Worm (Caenorhabditis elegans) whole organism, mixed stage, embryonic: ENCODE measurements around the gene gei-4.

Experiments
- M03D4.4 ChIP-seq: sonication (generic microtip); optimal IDR thresholded peaks from 2 replicates; lab custom pipeline; 2017; ENCODE audit warnings: mild to moderate bottlenecking, missing genetic modification characterization, missing compliant biosample characterization
- bed-3 ChIP-seq: fragments of 200-800 bp; sonication (Bioruptor generic); optimal IDR thresholded peaks from 3 replicates; lab custom pipeline; 2018; ENCODE audit warnings: mild to moderate bottlenecking, missing genetic modification characterization, moderate library complexity, missing compliant biosample characterization
- blmp-1 ChIP-seq: fragments of 150-350 bp; optimal IDR thresholded peaks from 2 replicates; lab custom pipeline; 2014; ENCODE audit warnings: missing biosample characterization, missing genetic modification characterization
- ceh-39 ChIP-seq: fragments of 150-350 bp; optimal IDR thresholded peaks from 2 replicates; lab custom pipeline; 2014; ENCODE audit warnings: missing biosample characterization, missing genetic modification characterization
- ceh-43 ChIP-seq: fragments of 200-800 bp; sonication (Bioruptor generic); optimal IDR thresholded peaks from 2 replicates; lab custom pipeline; 2018; ENCODE audit warnings: mild to moderate bottlenecking, missing genetic modification characterization, moderate library complexity, missing compliant biosample characterization
- ceh-83 ChIP-seq: fragments of 200-800 bp; sonication (Bioruptor generic); optimal IDR thresholded peaks from 2 replicates; lab custom pipeline; 2018; ENCODE audit warnings: mild to moderate bottlenecking, missing genetic modification characterization, missing compliant biosample characterization
- ces-1 ChIP-seq: fragments of 150-350 bp; optimal IDR thresholded peaks from 2 replicates; lab custom pipeline; 2014; ENCODE audit warnings: missing biosample characterization, missing genetic modification reagents, missing genetic modification characterization
- cnd-1 ChIP-seq: fragments of 200-800 bp; sonication (Bioruptor generic); optimal IDR thresholded peaks from 2 replicates; lab custom pipeline; 2018; ENCODE audit warnings: mild to moderate bottlenecking, missing genetic modification characterization, missing compliant biosample characterization
- drap-1 ChIP-seq: fragments of 200-800 bp; sonication (Bioruptor generic); optimal IDR thresholded peaks from 3 replicates; lab custom pipeline; 2018; ENCODE audit warnings: mild to moderate bottlenecking, missing genetic modification characterization, missing compliant biosample characterization
- elt-1 ChIP-seq: sonication (generic microtip); optimal IDR thresholded peaks from 2 replicates; lab custom pipeline; 2017; ENCODE audit warnings: missing genetic modification characterization, mild to moderate bottlenecking, missing compliant biosample characterization, antibody characterized with exemption, moderate library complexity, borderline replicate concordance; ENCODE audit not compliant: insufficient read depth
- elt-3 ChIP-seq: fragments of 150-350 bp; optimal IDR thresholded peaks from 2 replicates; lab custom pipeline; 2014; ENCODE audit warnings: missing biosample characterization, missing genetic modification characterization
- flh-1 ChIP-seq: fragments of 200-800 bp; sonication (Bioruptor generic); optimal IDR thresholded peaks from 2 replicates; lab custom pipeline; 2018; ENCODE audit warnings: mild to moderate bottlenecking, missing genetic modification characterization, moderate library complexity, missing compliant biosample characterization
- ham-2 ChIP-seq: fragments of 200-800 bp; sonication (Bioruptor generic); optimal IDR thresholded peaks from 2 replicates; lab custom pipeline; 2018; ENCODE audit warnings: mild to moderate bottlenecking, missing genetic modification characterization, missing compliant biosample characterization
- hlh-1 ChIP-seq: fragments of 150-350 bp; optimal IDR thresholded peaks from 2 replicates; lab custom pipeline; 2014; ENCODE audit warnings: missing biosample characterization, missing genetic modification reagents, missing genetic modification characterization
- lin-13 ChIP-seq: fragments of 150-350 bp; optimal IDR thresholded peaks from 2 replicates; lab custom pipeline; 2014; ENCODE audit warnings: missing biosample characterization, missing genetic modification characterization
- lin-32 ChIP-seq: fragments of 200-800 bp; sonication (Bioruptor generic); optimal IDR thresholded peaks from 2 replicates; lab custom pipeline; 2018; ENCODE audit warnings: mild to moderate bottlenecking, missing genetic modification characterization, missing compliant biosample characterization
- lsy-2 ChIP-seq: fragments of 150-350 bp; optimal IDR thresholded peaks from 2 replicates; lab custom pipeline; 2014; ENCODE audit warnings: missing biosample characterization, missing genetic modification characterization
- mab-5 ChIP-seq: fragments of 150-350 bp; optimal IDR thresholded peaks from 2 replicates; lab custom pipeline; 2014; ENCODE audit warnings: missing biosample characterization, missing genetic modification characterization
- mep-1 ChIP-seq: fragments of 150-350 bp; optimal IDR thresholded peaks from 2 replicates; lab custom pipeline; 2017; ENCODE audit warnings: missing biosample characterization, missing genetic modification reagents, missing genetic modification characterization, inconsistent platforms
- mls-2 ChIP-seq: sonication (generic microtip); optimal IDR thresholded peaks from 2 replicates; lab custom pipeline; 2016; ENCODE audit warnings: mild to moderate bottlenecking, missing genetic modification characterization, moderate library complexity, missing compliant biosample characterization
- nhr-12 ChIP-seq: fragments of 150-350 bp; optimal IDR thresholded peaks from 2 replicates; lab custom pipeline; 2014; ENCODE audit warnings: missing biosample characterization, missing genetic modification characterization
- nhr-2 ChIP-seq: fragments of 150-350 bp; optimal IDR thresholded peaks from 2 replicates; lab custom pipeline; 2014; ENCODE audit warnings: missing biosample characterization, missing genetic modification characterization
- nhr-237 ChIP-seq: fragments of 150-350 bp; optimal IDR thresholded peaks from 2 replicates; lab custom pipeline; 2014; ENCODE audit warnings: missing biosample characterization, missing genetic modification characterization
- nhr-28 ChIP-seq: fragments of 150-350 bp; optimal IDR thresholded peaks from 2 replicates; lab custom pipeline; 2014; ENCODE audit warnings: missing biosample characterization, missing genetic modification characterization
- nhr-76 ChIP-seq: sonication (generic microtip); optimal IDR thresholded peaks from 2 replicates; lab custom pipeline; 2017; ENCODE audit warnings: missing biosample characterization, missing genetic modification characterization
- pha-4 ChIP-seq: fragments of 150-350 bp; optimal IDR thresholded peaks from 2 replicates; lab custom pipeline; 2018; ENCODE audit warnings: missing biosample characterization, missing genetic modification reagents, missing genetic modification characterization
- sem-2 ChIP-seq: fragments of 200-800 bp; sonication (Bioruptor generic); optimal IDR thresholded peaks from 2 replicates; lab custom pipeline; 2018; ENCODE audit warnings: mild to moderate bottlenecking, missing genetic modification characterization, missing compliant biosample characterization
- snpc-4 ChIP-seq: fragments of 150-350 bp; optimal IDR thresholded peaks from 2 replicates; lab custom pipeline; 2014; ENCODE audit warnings: missing biosample characterization, missing genetic modification characterization
- sptf-1 ChIP-seq: sonication (generic microtip); optimal IDR thresholded peaks from 2 replicates; lab custom pipeline; 2017; ENCODE audit warnings: mild to moderate bottlenecking, missing genetic modification characterization, moderate library complexity, missing compliant biosample characterization
- tbx-8 ChIP-seq: fragments of 200-800 bp; sonication (Bioruptor generic); optimal IDR thresholded peaks from 2 replicates; lab custom pipeline; 2018; ENCODE audit warnings: mild to moderate bottlenecking, missing genetic modification characterization, moderate library complexity, missing compliant biosample characterization
- unc-120 ChIP-seq: sonication (generic microtip); optimal IDR thresholded peaks from 2 replicates; lab custom pipeline; 2017; ENCODE audit warnings: missing genetic modification characterization, missing compliant biosample characterization; ENCODE audit not compliant: poor library complexity, severe bottlenecking
- unc-39 ChIP-seq: fragments of 150-350 bp; optimal IDR thresholded peaks from 2 replicates; lab custom pipeline; 2014; ENCODE audit warnings: missing biosample characterization, missing genetic modification characterization
- unc-62 ChIP-seq: fragments of 150-350 bp; optimal IDR thresholded peaks from 2 replicates; lab custom pipeline; 2014; ENCODE audit warnings: missing biosample characterization, missing genetic modification reagents, missing genetic modification characterization
- zip-8 ChIP-seq: fragments of 150-350 bp; optimal IDR thresholded peaks from 2 replicates; lab custom pipeline; 2014; ENCODE audit warnings: missing biosample characterization, missing genetic modification characterization
- ztf-11 ChIP-seq: fragments of 150-350 bp; optimal IDR thresholded peaks from 2 replicates; lab custom pipeline; 2014; ENCODE audit warnings: missing biosample characterization, missing genetic modification characterization

gei-4 gene

DNA sequence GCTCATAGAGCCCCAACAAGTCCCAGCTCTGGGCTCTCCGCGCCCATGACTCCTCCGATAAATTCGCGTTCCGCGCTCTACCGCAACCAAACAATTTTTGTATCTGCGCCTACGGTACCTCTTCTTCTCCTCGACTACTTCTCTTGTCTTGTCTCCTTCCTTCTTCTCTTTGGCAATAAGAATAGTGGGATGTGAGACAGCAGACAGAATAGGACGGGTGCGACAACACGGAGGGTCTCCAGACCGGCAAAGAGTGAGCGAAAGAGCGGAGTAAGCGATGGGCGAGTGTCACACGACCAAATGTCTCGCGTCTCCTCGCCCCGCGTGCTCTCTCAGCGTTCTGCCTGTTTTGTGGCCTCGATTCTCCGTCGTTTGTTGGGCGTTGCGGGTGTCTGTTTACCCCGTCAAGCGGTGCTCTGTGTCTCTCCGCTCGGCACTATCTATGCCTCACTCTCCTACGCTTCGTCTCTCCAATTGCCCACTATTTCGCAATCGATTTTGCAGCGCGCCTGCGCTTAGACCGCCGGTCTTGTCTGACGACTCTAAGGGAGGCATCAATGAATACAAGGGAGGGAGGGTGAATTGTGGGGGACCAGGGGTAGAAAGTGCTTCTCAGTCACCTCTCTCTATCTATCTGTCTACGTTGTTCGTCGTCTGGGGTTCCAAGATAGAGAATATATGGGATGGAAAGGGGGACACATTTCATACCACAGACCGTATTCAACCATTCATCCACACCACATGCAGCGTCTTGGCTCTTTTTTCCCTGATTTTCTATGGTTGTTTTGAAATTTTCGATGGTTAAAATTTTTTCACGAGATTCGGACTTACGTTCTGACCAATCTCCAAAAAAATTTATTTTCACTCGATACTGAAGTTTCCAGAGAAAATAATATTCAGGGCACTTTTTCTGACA is at the start of gene gei-4:
TSS of gene gei-4 (minus strand) at position 256 of the 916 bp plus-strand sequence.
- TF ChIP-seq snpc-4 (tag; lab: Kevin White, UChicago) (no peak), unc-39 (peak; percentile 86), elt-3 (tag; lab: Kevin White, UChicago) (no peak), nhr-237 (no peak), flh-1 (GFP tag; lab: Kevin White, UChicago) (no peak), nhr-76 (tag; lab: Kevin White, UChicago) (peak; percentile 36), ces-1 (GFP tag; lab: Kevin White, UChicago) (peak; percentile 81), pha-4 (tag; lab: Kevin White, UChicago) (peak; percentile 43), ceh-43 (GFP tag; lab: Kevin White, UChicago) (no peak), ceh-39 (tag; lab: Kevin White, UChicago) (peak; percentile 58), nhr-28 (tag; lab: Kevin White, UChicago) (no peak), M03D4.4 (tag; lab: Kevin White, UChicago) (peak; percentile 14), ham-2 (GFP tag; lab: Kevin White, UChicago) (peak; percentile 95), ceh-83 (GFP tag; lab: Kevin White, UChicago) (no peak), bed-3 (GFP tag; lab: Kevin White, UChicago) (no peak), cnd-1 (peak; percentile 43), ztf-11 (tag; lab: Kevin White, UChicago) (peak; percentile 77), tbx-8 (no peak), blmp-1 (no peak), mep-1 (tag; lab: Kevin White, UChicago) (peak; percentile 18), nhr-2 (tag; lab: Kevin White, UChicago) (peak; percentile 33), lin-13 (tag; lab: Kevin White, UChicago) (peak; percentile 16), unc-62 (GFP tag; lab: Kevin White, UChicago) (peak; percentile 87), elt-1 (tag; lab: Kevin White, UChicago) (no peak), sptf-1 (tag; lab: Kevin White, UChicago) (no peak), lsy-2 (tag; lab: Kevin White, UChicago) (peak; percentile 46), zip-8 (tag; lab: Kevin White, UChicago) (no peak), mls-2 (tag; lab: Kevin White, UChicago) (peak; percentile 74), mab-5 (tag; lab: Kevin White, UChicago) (peak; percentile 37), unc-120 (peak; percentile 79), sem-2 (GFP tag; lab: Kevin White, UChicago) (no peak), lin-32 (GFP tag; lab: Kevin White, UChicago) (no peak), drap-1 (GFP tag; lab: Kevin White, UChicago) (peak; percentile 70), hlh-1 (tag; lab: Kevin White, UChicago) (peak; percentile 15), nhr-12 (tag; lab: Kevin White, UChicago) (peak; percentile 50)
- TF ChIP-seq, all 35 proteins: peak for 20

ce11 chrIII:402168-402813 is 47.7 kb upstream of the gei-4 start, which contains the start of the genes Y55B1BL.1 and Y55B1BL.2:
Gene Y55B1BL.1, plus strand, starts transcription at chrIII:402384.
Gene Y55B1BL.2, plus strand, starts transcription at chrIII:402763.
- TF ChIP-seq flh-1 (GFP tag; lab: Kevin White, UChicago) (no peak), zip-8 (tag; lab: Kevin White, UChicago) (peak; percentile 22), ham-2 (GFP tag; lab: Kevin White, UChicago) (no peak)

ce11 chrIII:400898-401297 is 46.3 kb upstream of the gei-4 start:
- TF ChIP-seq nhr-76 (tag; lab: Kevin White, UChicago) (no peak), sptf-1 (tag; lab: Kevin White, UChicago) (no peak), drap-1 (GFP tag; lab: Kevin White, UChicago) (no peak), tbx-8 (no peak), ceh-43 (GFP tag; lab: Kevin White, UChicago) (no peak), zip-8 (tag; lab: Kevin White, UChicago) (no peak), hlh-1 (tag; lab: Kevin White, UChicago) (no peak), M03D4.4 (tag; lab: Kevin White, UChicago) (no peak), pha-4 (tag; lab: Kevin White, UChicago) (no peak)
